Fruit fly (Drosophila melanogaster) whole organism, embryonic: Measurements from ENCODE around the gene CG15200.

Source experiments
- CG1647 ChIP-seq: fragments of 200-800 bp; sonication (Bioruptor generic); optimal IDR thresholded peaks from 3 replicates; lab custom pipeline; 2016; ENCODE audit warnings: missing biosample characterization, missing genetic modification characterization
- CG32772 ChIP-seq: fragments of 200-800 bp; sonication (Bioruptor generic); IDR thresholded peaks from 2 replicates; pipeline ENCODE4 v1.3.6; 2022; ENCODE audit warnings: missing biosample characterization, missing genetic modification characterization
- CG4282 ChIP-seq: fragments of 200-800 bp; sonication (Bioruptor generic); optimal IDR thresholded peaks from 2 replicates; lab custom pipeline; 2016; ENCODE audit warnings: missing biosample characterization, missing genetic modification characterization
- CG6765 ChIP-seq: fragments of 200-800 bp; sonication (Bioruptor generic); optimal IDR thresholded peaks from 3 replicates; lab custom pipeline; 2017; ENCODE audit warnings: missing biosample characterization, mild to moderate bottlenecking, missing genetic modification characterization
- CG8281 ChIP-seq: fragments of 200-800 bp; sonication (Bioruptor generic); optimal IDR thresholded peaks from 2 replicates; lab custom pipeline; 2018; ENCODE audit warnings: missing biosample characterization, mild to moderate bottlenecking, missing genetic modification characterization, moderate library complexity
- CG8478 ChIP-seq: fragments of >200 bp; optimal IDR thresholded peaks from 2 replicates; lab custom pipeline; 2018
- Lpt ChIP-seq: fragments of >200 bp; optimal IDR thresholded peaks from 2 replicates; lab custom pipeline; 2018; ENCODE audit warnings: missing biosample characterization, missing genetic modification characterization
- crp ChIP-seq, 2 experiments: fragments of 200-800 bp; sonication (Bioruptor generic); optimal IDR thresholded peaks; 2 replicates in 1 of 2; 3 replicates in 1 of 2; lab custom pipeline; 2017; ENCODE audit warnings: missing biosample characterization in 2 of 2, missing genetic modification characterization in 2 of 2, mild to moderate bottlenecking in 1 of 2, moderate library complexity in 1 of 2
- h ChIP-seq: fragments of >200 bp; optimal IDR thresholded peaks from 2 replicates; lab custom pipeline; 2017
- inv ChIP-seq: fragments of 200-800 bp; sonication (Bioruptor generic); IDR thresholded peaks from 2 replicates; pipeline ENCODE4 v1.3.6; 2022; ENCODE audit warnings: missing biosample characterization, missing genetic modification characterization; ENCODE audit not compliant: partially characterized antibody
- sens ChIP-seq: fragments of 200-800 bp; sonication (Bioruptor generic); peaks from one replicate; lab custom pipeline; 2016; ENCODE audit warnings: missing biosample characterization, missing genetic modification characterization
- trh ChIP-seq: fragments of 200-800 bp; sonication (Bioruptor generic); optimal IDR thresholded peaks from 2 replicates; lab custom pipeline; 2016; ENCODE audit warnings: missing biosample characterization, missing genetic modification characterization

dm6 chrX:11154511-11155197 lies 28.1 kb upstream of the CG15200 start:
- TF ChIP-seq CG8478 (lab: Kevin White, UChicago) = peak; percentile 87
- no peak for TF ChIP-seq trh
- no peak for TF ChIP-seq CG32772 (GFP tag; lab: Robert Waterston, UW)
- no peak for TF ChIP-seq CG8281
- no peak for TF ChIP-seq inv
- no peak for TF ChIP-seq CG6765
- TF ChIP-seq CG4282 = no peak
- TF ChIP-seq h (lab: Kevin White, UChicago) = no peak
- no peak for TF ChIP-seq CG1647
- no peak for TF ChIP-seq sens (GFP tag; lab: Kevin White, UChicago)
- no peak for TF ChIP-seq crp (GFP tag; optimal IDR thresholded peaks at IDR 0.05; lab: Kevin White, UChicago)
- no peak for TF ChIP-seq Lpt (GFP tag; lab: Kevin White, UChicago)
